Worm (Caenorhabditis elegans): ENCODE results near the gene drr-2.

DNA sequence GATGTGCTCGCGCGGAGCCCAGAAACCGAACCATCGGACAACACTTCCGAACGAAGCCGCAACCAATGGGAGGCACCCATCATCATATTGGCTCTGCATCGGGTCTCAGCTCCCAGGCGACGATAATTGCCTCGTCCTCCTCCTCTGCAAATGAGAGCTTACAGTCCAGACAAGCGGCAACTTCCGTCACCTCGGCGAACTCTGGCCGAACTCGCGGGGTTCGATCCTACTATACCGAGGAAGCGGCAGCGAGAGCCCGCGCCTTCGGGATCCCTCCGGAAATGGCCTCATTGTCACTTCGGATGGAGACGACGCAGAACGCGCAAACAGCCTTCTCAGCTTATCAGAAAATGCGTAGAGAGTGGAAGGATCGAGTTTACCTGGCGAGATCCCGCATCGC, 11.6 kb upstream of the drr-2 start:
- TF ChIP-seq ama-1 (optimal IDR thresholded peaks at IDR 0.05), result no peak
- peak; percentile 14 for TF ChIP-seq hmg-4 (GFP tag; optimal IDR thresholded peaks at IDR 0.05)
- no peak for TF ChIP-seq tbx-11 (GFP tag; IDR thresholded peaks at IDR 0.05)
- no peak for TF ChIP-seq flt-1 (GFP tag; IDR thresholded peaks at IDR 0.05)
- TF ChIP-seq ets-7 (tag; optimal IDR thresholded peaks at IDR 0.05), result no peak
- TF ChIP-seq ceh-36 (tag; optimal IDR thresholded peaks at IDR 0.05), result no peak
- no peak for TF ChIP-seq hnd-1 (tag; optimal IDR thresholded peaks at IDR 0.05)
